Fruit fly (Drosophila melanogaster) S2 (cell line): ENCODE data around the gene Pph13.

ENCODE experiments used
- CG8478 ChIP-seq: fragments of >200 bp; optimal IDR thresholded peaks from 2 replicates; lab custom pipeline; 2018
- CTCF ChIP-seq, 2 experiments: fragments of >200 bp; optimal IDR thresholded peaks; 2 replicates each; lab custom pipeline; 2018

- TF ChIP-seq CTCF (optimal IDR thresholded peaks at IDR 0.05; lab: Kevin White, UChicago) = no peak
- TF ChIP-seq CG8478 (lab: Kevin White, UChicago) = no peak
Observed at dm6 chr2L:623210-623873, 46.1 kb downstream of the Pph13 start.
